Worm (Caenorhabditis elegans) whole organism, young adult: ENCODE results near the gene sre-55.
"Not testable (repeated sequence)": the region's sequence is repeated elsewhere in the genome, so short reads cannot be mapped to it uniquely, and the experiment has no call there.

Experiments used
- B0019.2 ChIP-seq: fragments of 200-800 bp; sonication (Bioruptor generic); conservative IDR thresholded peaks from 2 replicates; pipeline ENCODE4 v1.3.6; 2022; ENCODE audit warnings: missing genetic modification reagents, missing genetic modification characterization, missing compliant biosample characterization
- B0336.3 ChIP-seq: fragments of 200-800 bp; sonication (Bioruptor generic); IDR thresholded peaks from 2 replicates; pipeline ENCODE4 v1.3.6; 2022; ENCODE audit warnings: missing genetic modification characterization, missing compliant biosample characterization
- C06A6.2 ChIP-seq: fragments of 200-800 bp; sonication (Bioruptor generic); conservative IDR thresholded peaks from 2 replicates; pipeline ENCODE4 v1.3.6; 2022; ENCODE audit warnings: missing genetic modification characterization, missing compliant biosample characterization
- C17E4.6 ChIP-seq: fragments of 200-800 bp; sonication (Bioruptor generic); IDR thresholded peaks from 2 replicates; pipeline ENCODE4 v1.3.6; 2022; ENCODE audit warnings: missing genetic modification reagents, missing genetic modification characterization, missing compliant biosample characterization
- D2030.7 ChIP-seq: fragments of 200-800 bp; sonication (Bioruptor generic); IDR thresholded peaks from 2 replicates; pipeline ENCODE4 v1.3.6; 2022; ENCODE audit warnings: missing genetic modification reagents, missing genetic modification characterization, missing compliant biosample characterization
- F57A8.1 ChIP-seq: fragments of 200-800 bp; sonication (Bioruptor generic); optimal IDR thresholded peaks from 2 replicates; lab custom pipeline; 2018; ENCODE audit warnings: mild to moderate bottlenecking, missing genetic modification characterization, moderate library complexity, missing compliant biosample characterization
- K12H6.12 ChIP-seq: fragments of 200-800 bp; sonication (Bioruptor generic); optimal IDR thresholded peaks from 2 replicates; lab custom pipeline; 2018; ENCODE audit warnings: mild to moderate bottlenecking, missing genetic modification characterization, missing compliant biosample characterization
- T26A5.8 ChIP-seq: sonication (generic microtip); optimal IDR thresholded peaks from 2 replicates; lab custom pipeline; 2016; ENCODE audit warnings: missing genetic modification characterization, missing compliant biosample characterization
- Y56A3A.18 ChIP-seq: fragments of 200-800 bp; sonication (Bioruptor generic); IDR thresholded peaks from 2 replicates; pipeline ENCODE4 v1.3.6; 2022; ENCODE audit warnings: missing genetic modification reagents, missing genetic modification characterization, missing compliant biosample characterization
- Y67H2A.10 ChIP-seq: fragments of 200-800 bp; sonication (Bioruptor generic); conservative IDR thresholded peaks from 2 replicates; pipeline ENCODE4 v1.3.6; 2022; ENCODE audit warnings: missing genetic modification reagents, missing genetic modification characterization, missing compliant biosample characterization
- aptf-2 ChIP-seq: fragments of 200-800 bp; sonication (Bioruptor generic); conservative IDR thresholded peaks from 2 replicates; pipeline ENCODE4 v1.3.6; 2022; ENCODE audit warnings: missing genetic modification reagents, missing genetic modification characterization, missing compliant biosample characterization
- ceh-58 ChIP-seq: fragments of 200-800 bp; sonication (Bioruptor generic); IDR thresholded peaks from 2 replicates; pipeline ENCODE4 v1.3.6; 2022; ENCODE audit warnings: missing genetic modification characterization, missing compliant biosample characterization
- chd-7 ChIP-seq: sonication (generic microtip); optimal IDR thresholded peaks from 2 replicates; lab custom pipeline; 2016; ENCODE audit warnings: mild to moderate bottlenecking, missing genetic modification characterization, moderate library complexity, missing compliant biosample characterization
- ekl-4 ChIP-seq: fragments of 200-800 bp; sonication (Bioruptor generic); IDR thresholded peaks from 2 replicates; pipeline ENCODE4 v1.3.6; 2022; ENCODE audit warnings: missing genetic modification reagents, missing genetic modification characterization, missing compliant biosample characterization
- hlh-26 ChIP-seq: fragments of 200-800 bp; sonication (Bioruptor generic); conservative IDR thresholded peaks from 2 replicates; pipeline ENCODE4 v1.3.6; 2022; ENCODE audit warnings: missing genetic modification reagents, missing genetic modification characterization, missing compliant biosample characterization
- hmg-1.2 ChIP-seq: fragments of 200-800 bp; sonication (Bioruptor generic); IDR thresholded peaks from 2 replicates; pipeline ENCODE4 v1.3.6; 2022; ENCODE audit warnings: missing genetic modification reagents, missing genetic modification characterization, missing compliant biosample characterization
- hmg-20 ChIP-seq: fragments of 200-800 bp; sonication (Bioruptor generic); IDR thresholded peaks from 2 replicates; pipeline ENCODE4 v1.3.6; 2022; ENCODE audit warnings: missing genetic modification reagents, missing genetic modification characterization, missing compliant biosample characterization
- hsf-1 ChIP-seq: fragments of 200-800 bp; sonication (Bioruptor generic); IDR thresholded peaks from 2 replicates; pipeline ENCODE4 v1.3.6; 2022; ENCODE audit warnings: missing genetic modification reagents, missing genetic modification characterization, missing compliant biosample characterization
- let-607 ChIP-seq, 2 experiments: fragments of 200-800 bp in 1 of 2; sonication (Bioruptor generic) in 1 of 2; sonication (generic microtip) in 1 of 2; optimal IDR thresholded peaks; 2 replicates each; lab custom pipeline; 2016 to 2018; ENCODE audit warnings: mild to moderate bottlenecking in 2 of 2, missing compliant biosample characterization in 2 of 2, missing genetic modification characterization in 2 of 2, moderate library complexity in 2 of 2, missing genotype in 1 of 2
- lsy-27 ChIP-seq: sonication (generic microtip); optimal IDR thresholded peaks from 2 replicates; lab custom pipeline; 2017; ENCODE audit warnings: missing genetic modification characterization, mild to moderate bottlenecking, missing compliant biosample characterization, antibody characterized with exemption, missing genotype, borderline replicate concordance; ENCODE audit not compliant: insufficient read depth
- mcd-1 ChIP-seq: fragments of 200-800 bp; sonication (Bioruptor generic); IDR thresholded peaks from 2 replicates; pipeline ENCODE4 v1.3.6; 2022; ENCODE audit warnings: missing genetic modification reagents, missing genetic modification characterization, missing compliant biosample characterization
- mes-4 ChIP-seq: sonication (generic microtip); optimal IDR thresholded peaks from 2 replicates; lab custom pipeline; 2016; ENCODE audit warnings: missing genotype, missing genetic modification characterization, missing compliant biosample characterization
- nhr-179 ChIP-seq: sonication (generic microtip); optimal IDR thresholded peaks from 2 replicates; lab custom pipeline; 2016; ENCODE audit warnings: mild to moderate bottlenecking, missing genetic modification characterization, missing compliant biosample characterization
- rcor-1 ChIP-seq: fragments of 200-800 bp; sonication (Bioruptor generic); IDR thresholded peaks from 2 replicates; pipeline ENCODE4 v1.3.6; 2022; ENCODE audit warnings: missing genetic modification reagents, missing genetic modification characterization, missing compliant biosample characterization
- snpc-4 ChIP-seq, 5 experiments: fragments of 150-350 bp in 1 of 5; sonication (generic microtip) in 4 of 5; optimal IDR thresholded peaks; 2 replicates each; lab custom pipeline; 2014 to 2018; ENCODE audit warnings: missing genetic modification characterization in 5 of 5, missing biosample characterization in 3 of 5, antibody characterized with exemption in 2 of 5, mild to moderate bottlenecking in 2 of 5, missing compliant biosample characterization in 2 of 5, missing genotype in 2 of 5, moderate library complexity in 2 of 5, missing genetic modification reagents in 1 of 5
- tbp1 ChIP-seq: fragments of 200-800 bp; sonication (Bioruptor generic); optimal IDR thresholded peaks from 2 replicates; lab custom pipeline; 2018; ENCODE audit warnings: mild to moderate bottlenecking, missing genetic modification characterization, missing compliant biosample characterization
- tlf-1 ChIP-seq: fragments of 200-800 bp; sonication (Bioruptor generic); optimal IDR thresholded peaks from 2 replicates; lab custom pipeline; 2018; ENCODE audit warnings: mild to moderate bottlenecking, missing genetic modification characterization, missing compliant biosample characterization
- xnd-1 ChIP-seq: sonication (generic microtip); optimal IDR thresholded peaks from 2 replicates; lab custom pipeline; 2016; ENCODE audit warnings: missing genotype, missing genetic modification reagents, missing genetic modification characterization, missing compliant biosample characterization
- zfh-2 ChIP-seq: fragments of 200-800 bp; sonication (Bioruptor generic); conservative IDR thresholded peaks from 2 replicates; pipeline ENCODE4 v1.3.6; 2022; ENCODE audit warnings: missing genetic modification reagents, missing genetic modification characterization, missing compliant biosample characterization
- ztf-22 ChIP-seq: fragments of 200-800 bp; sonication (Bioruptor generic); optimal IDR thresholded peaks from 2 replicates; lab custom pipeline; 2018; ENCODE audit warnings: mild to moderate bottlenecking, missing genetic modification characterization, moderate library complexity, missing compliant biosample characterization
- ztf-25 ChIP-seq: fragments of 200-800 bp; sonication (Bioruptor generic); IDR thresholded peaks from 2 replicates; pipeline ENCODE4 v1.3.6; 2022; ENCODE audit warnings: missing genetic modification reagents, missing genetic modification characterization, missing compliant biosample characterization

The sre-55 gene

DNA sequence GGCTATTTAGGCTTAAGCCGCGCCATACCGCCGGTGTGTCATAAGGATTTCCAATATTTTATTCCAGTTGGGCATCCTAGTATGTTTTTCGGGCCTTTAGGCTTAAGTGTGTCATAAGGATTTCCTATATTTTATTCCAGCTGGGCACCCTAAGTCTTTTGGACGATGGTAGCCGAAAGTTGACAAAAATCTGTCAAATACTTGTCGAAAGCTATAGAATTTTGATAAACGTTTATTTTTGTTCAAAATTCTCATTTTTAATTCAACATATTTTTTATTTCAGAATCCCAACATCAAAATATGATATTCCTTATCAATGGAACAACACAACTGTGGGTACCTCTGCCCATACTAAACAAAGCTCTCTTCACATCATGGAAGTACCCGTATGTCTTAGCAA lies 10.6 kb upstream of the sre-55 start, which contains the start of gene sre-49:
TSS of gene sre-49 (plus strand) at position 301 of the 400 bp plus-strand sequence.
- not testable (repeated sequence) for TF ChIP-seq xnd-1 (tag; lab: Kevin White, UChicago); hsf-1 (GFP tag; lab: Robert Waterston, UW); hmg-20 (GFP tag; lab: Robert Waterston, UW)
- TF ChIP-seq, all 124 proteins: peak for 0; not testable (repeated sequence) for 124

DNA sequence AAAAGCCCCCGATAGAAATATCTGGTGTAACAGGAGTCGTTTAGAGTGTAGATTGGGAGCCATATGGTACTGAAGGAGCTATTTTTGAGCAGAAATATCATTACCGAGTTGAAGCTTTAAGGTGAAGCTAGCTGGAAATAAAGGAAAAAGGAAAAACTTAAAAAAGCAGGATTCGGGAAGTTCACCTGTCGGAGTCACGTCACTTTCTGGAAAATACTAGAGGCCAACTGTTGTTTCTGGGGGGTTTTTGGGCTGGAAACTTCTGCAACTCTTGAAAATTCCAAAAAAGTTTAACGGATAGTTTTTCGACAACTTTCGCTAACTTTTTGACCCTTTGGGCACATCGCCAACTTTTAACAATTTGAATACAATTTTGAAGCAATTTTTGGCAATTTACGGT lies 5.8 kb upstream of the sre-55 start, which contains the start of gene sre-53:
TSS of gene sre-53 (minus strand) at position 101 of the 400 bp plus-strand sequence.
- no peak for TF ChIP-seq C17E4.6 (GFP tag; lab: Robert Waterston, UW)
- TF ChIP-seq mcd-1 (GFP tag; lab: Robert Waterston, UW): no peak
- no peak for TF ChIP-seq tbp1 (GFP tag; lab: Kevin White, UChicago)
- TF ChIP-seq mes-4 (tag; lab: Kevin White, UChicago): no peak
- TF ChIP-seq ztf-25 (GFP tag; lab: Robert Waterston, UW): no peak
- TF ChIP-seq B0336.3 (GFP tag; lab: Robert Waterston, UW): no peak
- TF ChIP-seq lsy-27 (tag; lab: Kevin White, UChicago): no peak
- TF ChIP-seq ceh-58: no peak
- TF ChIP-seq let-607 (tag; optimal IDR thresholded peaks at IDR 0.05; lab: Kevin White, UChicago): no peak
- no peak for TF ChIP-seq T26A5.8 (tag; lab: Kevin White, UChicago)
- TF ChIP-seq Y67H2A.10: no peak
- TF ChIP-seq B0019.2 (GFP tag; lab: Robert Waterston, UW): no peak

DNA sequence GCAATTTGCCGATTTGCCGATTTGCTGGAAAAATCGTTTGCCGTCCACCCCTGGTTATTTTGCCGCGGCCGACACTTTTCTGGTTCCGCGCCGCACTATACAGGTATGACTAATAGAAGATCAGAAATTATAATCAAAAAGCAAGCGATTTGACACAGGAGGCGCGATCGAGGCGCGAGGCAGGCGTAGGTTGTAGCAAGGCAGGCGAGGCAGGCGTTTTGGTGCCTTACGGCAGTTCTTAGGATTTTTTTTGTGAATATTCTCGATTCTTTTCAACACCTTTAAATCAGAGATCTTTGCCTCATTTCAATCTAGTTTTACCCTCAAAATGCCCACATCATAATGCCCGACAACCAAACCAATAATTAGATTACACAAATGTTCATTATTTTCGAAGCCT lies 4.9 kb upstream of the sre-55 start, which contains the start of gene sre-56:
TSS of gene sre-56 (plus strand) at position 301 of the 400 bp plus-strand sequence.
- TF ChIP-seq zfh-2 (GFP tag; lab: Robert Waterston, UW) (no peak), snpc-4 (GFP tag; optimal IDR thresholded peaks at IDR 0.05; lab: Kevin White, UChicago) (no peak), snpc-4 (tag; optimal IDR thresholded peaks at IDR 0.05; lab: Kevin White, UChicago) (peak in 1 of 4 experiments; percentile 60)
- TF ChIP-seq, all 124 proteins: peak for 1

ce11 chrII:12332624-12333023 lies 3.5 kb downstream of the sre-55 start, which contains the start of gene sre-54:
Gene sre-54 (plus strand): TSS chrII:12332924.
- TF ChIP-seq nhr-179 (tag; lab: Kevin White, UChicago): no peak
- TF ChIP-seq ekl-4 (GFP tag; lab: Robert Waterston, UW): no peak
- no peak for TF ChIP-seq hlh-26 (GFP tag; lab: Robert Waterston, UW)
- no peak for TF ChIP-seq D2030.7 (GFP tag; lab: Robert Waterston, UW)
- no peak for TF ChIP-seq aptf-2 (GFP tag; lab: Robert Waterston, UW)
- no peak for TF ChIP-seq F57A8.1 (GFP tag; lab: Kevin White, UChicago)
- TF ChIP-seq hmg-1.2 (GFP tag; lab: Robert Waterston, UW): no peak

ce11 chrII:12335430-12335829 lies 6.3 kb downstream of the sre-55 start, which contains the start of gene sre-52:
Gene sre-52 (plus strand): TSS chrII:12335730.
- TF ChIP-seq B0019.2 (GFP tag; lab: Robert Waterston, UW) (no peak), chd-7 (tag; lab: Kevin White, UChicago) (no peak), C06A6.2 (GFP tag; lab: Robert Waterston, UW) (no peak), rcor-1 (GFP tag; lab: Robert Waterston, UW) (no peak), tlf-1 (GFP tag; lab: Kevin White, UChicago) (no peak), hlh-26 (GFP tag; lab: Robert Waterston, UW) (no peak), K12H6.12 (tag; lab: Kevin White, UChicago) (no peak), Y56A3A.18 (GFP tag; lab: Robert Waterston, UW) (no peak), ztf-22 (no peak)
